Worm (Caenorhabditis elegans) whole organism, late embryonic: ENCODE results near the gene F49C5.9.

Experiments
- C08G9.2 ChIP-seq: sonication (generic microtip); optimal IDR thresholded peaks from 2 replicates; lab custom pipeline; 2016; ENCODE audit warnings: mild to moderate bottlenecking, missing genetic modification characterization, moderate library complexity, missing compliant biosample characterization
- K02D7.2 ChIP-seq: sonication (generic microtip); optimal IDR thresholded peaks from 2 replicates; lab custom pipeline; 2017; ENCODE audit warnings: mild to moderate bottlenecking, missing genetic modification characterization, missing compliant biosample characterization
- T23F11.4 ChIP-seq: fragments of 200-800 bp; sonication (Bioruptor generic); optimal IDR thresholded peaks from 2 replicates; lab custom pipeline; 2018; ENCODE audit warnings: mild to moderate bottlenecking, missing genetic modification characterization, missing compliant biosample characterization
- Y22D7AL.16 ChIP-seq: sonication (generic microtip); optimal IDR thresholded peaks from 2 replicates; lab custom pipeline; 2016; ENCODE audit warnings: missing genetic modification characterization, missing compliant biosample characterization
- ahr-1 ChIP-seq: sonication (generic microtip); optimal IDR thresholded peaks from 2 replicates; lab custom pipeline; 2016; ENCODE audit warnings: missing genetic modification characterization, missing compliant biosample characterization
- ama-1 ChIP-seq: fragments of 150-350 bp; optimal IDR thresholded peaks from 2 replicates; lab custom pipeline; 2014
- ceh-14 ChIP-seq: sonication (generic microtip); optimal IDR thresholded peaks from 2 replicates; lab custom pipeline; 2016; ENCODE audit warnings: missing genotype, missing genetic modification characterization, missing compliant biosample characterization
- ceh-18 ChIP-seq: sonication (generic microtip); optimal IDR thresholded peaks from 2 replicates; lab custom pipeline; 2016; ENCODE audit warnings: missing genetic modification characterization, missing compliant biosample characterization
- ceh-30 ChIP-seq: fragments of 150-350 bp; optimal IDR thresholded peaks from 2 replicates; lab custom pipeline; 2014; ENCODE audit warnings: missing biosample characterization, missing genetic modification characterization
- ceh-31 ChIP-seq: sonication (generic microtip); optimal IDR thresholded peaks from 2 replicates; lab custom pipeline; 2016; ENCODE audit warnings: missing genetic modification characterization, missing compliant biosample characterization
- ceh-34 ChIP-seq: sonication (generic microtip); optimal IDR thresholded peaks from 2 replicates; lab custom pipeline; 2016; ENCODE audit warnings: mild to moderate bottlenecking, missing genetic modification characterization, missing compliant biosample characterization
- ceh-48 ChIP-seq: sonication (generic microtip); optimal IDR thresholded peaks from 2 replicates; lab custom pipeline; 2016; ENCODE audit warnings: missing genetic modification characterization, inconsistent platforms, missing compliant biosample characterization
- ceh-6 ChIP-seq: fragments of 200-800 bp; sonication (Bioruptor generic); optimal IDR thresholded peaks from 2 replicates; lab custom pipeline; 2018; ENCODE audit warnings: mild to moderate bottlenecking, missing genetic modification characterization, missing compliant biosample characterization
- ceh-9 ChIP-seq: sonication (generic microtip); optimal IDR thresholded peaks from 2 replicates; lab custom pipeline; 2016; ENCODE audit warnings: mild to moderate bottlenecking, missing genetic modification characterization, inconsistent platforms, missing compliant biosample characterization
- elt-2 ChIP-seq: sonication (generic microtip); optimal IDR thresholded peaks from 2 replicates; lab custom pipeline; 2016; ENCODE audit warnings: missing genetic modification reagents, missing genetic modification characterization, missing compliant biosample characterization
- elt-4 ChIP-seq: sonication (generic microtip); optimal IDR thresholded peaks from 2 replicates; lab custom pipeline; 2016; ENCODE audit warnings: missing genetic modification characterization, missing compliant biosample characterization
- ets-4 ChIP-seq: sonication (generic microtip); optimal IDR thresholded peaks from 2 replicates; lab custom pipeline; 2016; ENCODE audit warnings: missing genetic modification characterization, missing compliant biosample characterization
- fkh-10 ChIP-seq: fragments of 150-350 bp; optimal IDR thresholded peaks from 2 replicates; lab custom pipeline; 2014; ENCODE audit warnings: missing biosample characterization, missing genetic modification reagents, missing genetic modification characterization
- fkh-6 ChIP-seq: sonication (generic microtip); optimal IDR thresholded peaks from 2 replicates; lab custom pipeline; 2016; ENCODE audit warnings: missing genetic modification characterization, missing compliant biosample characterization
- hlh-15 ChIP-seq: sonication (generic microtip); optimal IDR thresholded peaks from 2 replicates; lab custom pipeline; 2016; ENCODE audit warnings: missing genetic modification characterization, missing compliant biosample characterization
- hlh-30 ChIP-seq: sonication (generic microtip); optimal IDR thresholded peaks from 2 replicates; lab custom pipeline; 2017; ENCODE audit warnings: antibody characterized with exemption, missing genetic modification characterization, missing compliant biosample characterization; ENCODE audit not compliant: insufficient read depth
- lim-6 ChIP-seq: sonication (generic microtip); optimal IDR thresholded peaks from 2 replicates; lab custom pipeline; 2016; ENCODE audit warnings: missing genetic modification characterization, missing compliant biosample characterization
- madf-2 ChIP-seq: sonication (generic microtip); optimal IDR thresholded peaks from 2 replicates; lab custom pipeline; 2017; ENCODE audit warnings: missing genetic modification characterization, missing compliant biosample characterization
- mec-3 ChIP-seq: sonication (generic microtip); optimal IDR thresholded peaks from 2 replicates; lab custom pipeline; 2016; ENCODE audit warnings: borderline replicate concordance, missing genetic modification characterization, missing compliant biosample characterization
- nfya-1 ChIP-seq: sonication (generic microtip); optimal IDR thresholded peaks from 2 replicates; lab custom pipeline; 2017; ENCODE audit warnings: missing genetic modification characterization, mild to moderate bottlenecking, missing compliant biosample characterization, antibody characterized with exemption, moderate library complexity
- nhr-11 ChIP-seq: fragments of 150-350 bp; optimal IDR thresholded peaks from 2 replicates; lab custom pipeline; 2014; ENCODE audit warnings: missing biosample characterization, missing genetic modification characterization
- nhr-232 ChIP-seq: sonication (generic microtip); optimal IDR thresholded peaks from 2 replicates; lab custom pipeline; 2016; ENCODE audit warnings: missing genetic modification characterization, missing compliant biosample characterization
- npax-4 ChIP-seq: sonication (generic microtip); optimal IDR thresholded peaks from 2 replicates; lab custom pipeline; 2016; ENCODE audit warnings: missing genetic modification characterization, missing compliant biosample characterization
- odd-2 ChIP-seq: sonication (generic microtip); optimal IDR thresholded peaks from 2 replicates; lab custom pipeline; 2017; ENCODE audit warnings: antibody characterized with exemption, mild to moderate bottlenecking, missing genetic modification characterization, missing compliant biosample characterization
- pag-3 ChIP-seq: sonication (generic microtip); optimal IDR thresholded peaks from 2 replicates; lab custom pipeline; 2016; ENCODE audit warnings: missing compliant biosample characterization, missing genetic modification characterization, borderline replicate concordance
- pat-9 ChIP-seq: fragments of 200-800 bp; sonication (Bioruptor generic); optimal IDR thresholded peaks from 2 replicates; lab custom pipeline; 2018; ENCODE audit warnings: mild to moderate bottlenecking, missing genetic modification characterization, moderate library complexity, missing compliant biosample characterization
- pha-2 ChIP-seq: sonication (generic microtip); optimal IDR thresholded peaks from 2 replicates; lab custom pipeline; 2017; ENCODE audit warnings: mild to moderate bottlenecking, missing genetic modification characterization, missing compliant biosample characterization
- pha-4 ChIP-seq: fragments of 150-350 bp; optimal IDR thresholded peaks from 2 replicates; lab custom pipeline; 2018; ENCODE audit warnings: missing biosample characterization, missing genetic modification reagents, missing genetic modification characterization
- ref-2 ChIP-seq: sonication (generic microtip); optimal IDR thresholded peaks from 2 replicates; lab custom pipeline; 2016; ENCODE audit warnings: missing genetic modification characterization, missing compliant biosample characterization
- rnt-1 ChIP-seq: sonication (generic microtip); optimal IDR thresholded peaks from 2 replicates; lab custom pipeline; 2016; ENCODE audit warnings: missing genetic modification characterization, missing compliant biosample characterization
- sdc-2 ChIP-seq: sonication (generic microtip); optimal IDR thresholded peaks from 2 replicates; lab custom pipeline; 2016; ENCODE audit warnings: missing genotype, missing genetic modification characterization, missing compliant biosample characterization
- sox-4 ChIP-seq: sonication (generic microtip); optimal IDR thresholded peaks from 2 replicates; lab custom pipeline; 2017; ENCODE audit warnings: mild to moderate bottlenecking, missing genetic modification characterization, inconsistent platforms, missing compliant biosample characterization
- syd-9 ChIP-seq: sonication (generic microtip); optimal IDR thresholded peaks from 2 replicates; lab custom pipeline; 2016; ENCODE audit warnings: mild to moderate bottlenecking, missing genetic modification characterization, moderate library complexity, missing compliant biosample characterization
- tbx-2 ChIP-seq: sonication (generic microtip); optimal IDR thresholded peaks from 2 replicates; lab custom pipeline; 2016; ENCODE audit warnings: missing genetic modification characterization, missing compliant biosample characterization
- tbx-7 ChIP-seq: sonication (generic microtip); optimal IDR thresholded peaks from 2 replicates; lab custom pipeline; 2016; ENCODE audit warnings: missing genotype, missing genetic modification characterization, missing compliant biosample characterization
- ttx-3 ChIP-seq: sonication (generic microtip); optimal IDR thresholded peaks from 2 replicates; lab custom pipeline; 2016; ENCODE audit warnings: missing genetic modification reagents, missing genetic modification characterization, missing compliant biosample characterization
- unc-3 ChIP-seq, 2 experiments: fragments of 200-800 bp in 1 of 2; sonication (Bioruptor generic) in 1 of 2; sonication (generic microtip) in 1 of 2; conservative IDR thresholded peaks in 1 of 2; optimal IDR thresholded peaks in 1 of 2; 2 replicates each; pipeline versions ENCODE4 v1.3.6 to Lab custom; 2016 to 2022; ENCODE audit warnings: missing compliant biosample characterization in 2 of 2, missing genetic modification characterization in 2 of 2, missing genetic modification reagents in 1 of 2
- unc-42 ChIP-seq: sonication (generic microtip); optimal IDR thresholded peaks from 2 replicates; lab custom pipeline; 2016; ENCODE audit warnings: missing genotype, missing genetic modification characterization, missing compliant biosample characterization
- unc-55 ChIP-seq: sonication (generic microtip); optimal IDR thresholded peaks from 2 replicates; lab custom pipeline; 2017; ENCODE audit warnings: missing biosample characterization, missing genetic modification reagents, missing genetic modification characterization
- ztf-16 ChIP-seq: sonication (generic microtip); optimal IDR thresholded peaks from 2 replicates; lab custom pipeline; 2017; ENCODE audit warnings: missing genetic modification characterization, missing compliant biosample characterization

F49C5.9 gene

DNA sequence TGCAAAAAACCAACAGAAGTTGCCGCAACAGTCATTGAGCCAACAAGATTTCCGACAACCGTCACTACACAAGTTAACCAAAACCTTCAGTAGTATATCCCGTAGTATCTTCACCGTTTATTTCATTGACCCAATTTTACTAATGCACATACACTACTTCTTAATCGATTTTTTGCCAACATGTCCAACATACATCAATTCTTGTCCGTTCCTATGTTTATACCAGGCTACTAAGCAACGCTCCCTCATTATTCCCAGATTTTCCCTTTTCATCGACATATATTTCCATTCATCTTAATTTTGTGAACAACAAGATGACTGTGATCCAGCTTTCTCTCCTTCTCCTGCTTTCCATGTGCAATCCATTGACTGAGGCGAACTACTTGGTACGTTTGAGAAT, 21.4 kb upstream of the F49C5.9 start, which contains the start of gene F49C5.7:
TSS of gene F49C5.7 (plus strand) at position 301 of the 400 bp plus-strand sequence.
- TF ChIP-seq ceh-34 (tag; lab: Kevin White, UChicago), result no peak
- TF ChIP-seq unc-42 (tag; lab: Kevin White, UChicago), result no peak
- no peak for TF ChIP-seq ceh-18 (tag; lab: Kevin White, UChicago)
- TF ChIP-seq nhr-11, result no peak
- no peak for TF ChIP-seq elt-4 (tag; lab: Kevin White, UChicago)
- TF ChIP-seq lim-6 (tag; lab: Kevin White, UChicago), result no peak

DNA sequence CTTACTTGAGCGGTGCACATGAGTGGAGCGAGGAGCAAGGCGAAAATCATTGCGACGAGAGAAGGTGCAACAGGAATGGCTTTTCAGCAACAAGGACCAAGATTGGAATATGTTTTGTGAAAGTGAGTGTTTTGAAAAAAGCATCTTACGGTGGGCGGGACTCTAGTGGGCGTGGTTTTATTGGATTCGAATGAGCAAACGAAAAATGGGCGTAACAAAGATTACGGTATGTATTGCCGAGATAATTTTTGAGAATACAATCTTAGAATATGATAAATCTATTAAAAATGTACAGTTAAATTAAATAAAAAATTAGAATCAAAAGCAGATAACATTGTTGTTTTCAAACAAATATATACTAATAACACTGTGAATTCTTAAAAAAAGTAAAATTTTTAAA, 15.8 kb upstream of the F49C5.9 start, which contains the start of gene F49C5.12:
TSS of gene F49C5.12 (minus strand) at position 101 of the 400 bp plus-strand sequence.
- TF ChIP-seq ama-1 (lab: Kevin White, UChicago) (no peak), nhr-11 (no peak), mec-3 (tag; lab: Kevin White, UChicago) (no peak), hlh-15 (tag; lab: Kevin White, UChicago) (no peak), syd-9 (tag; lab: Kevin White, UChicago) (no peak), ttx-3 (tag; lab: Kevin White, UChicago) (no peak), tbx-2 (no peak), pha-2 (tag; lab: Kevin White, UChicago) (no peak), unc-55 (no peak), lim-6 (tag; lab: Kevin White, UChicago) (no peak), nfya-1 (tag; lab: Kevin White, UChicago) (no peak), ref-2 (tag; lab: Kevin White, UChicago) (no peak), sox-4 (no peak), ceh-30 (tag; lab: Kevin White, UChicago) (no peak), madf-2 (no peak), rnt-1 (tag; lab: Kevin White, UChicago) (no peak)

DNA sequence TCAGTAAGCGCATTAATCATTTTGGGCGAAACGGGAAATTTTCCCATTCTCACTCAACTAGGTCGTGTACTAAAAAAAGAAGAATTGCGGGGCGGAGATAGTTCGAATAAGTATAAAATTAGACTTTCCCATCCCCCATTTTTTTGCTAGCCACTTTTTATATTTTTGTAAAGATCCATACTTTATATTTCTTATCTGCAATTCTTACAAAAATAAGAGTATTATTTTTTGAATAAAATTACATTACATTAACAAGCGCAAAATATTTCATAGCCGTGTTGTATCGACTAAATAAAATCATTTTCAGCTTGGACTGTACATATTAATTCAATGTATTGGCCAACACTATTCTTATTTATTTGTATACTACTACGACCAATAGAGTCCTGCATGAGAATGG, 11.1 kb upstream of the F49C5.9 start, which contains the start of gene F49C5.11:
TSS of gene F49C5.11 (plus strand) at position 301 of the 400 bp plus-strand sequence.
- no peak for TF ChIP-seq unc-3 (GFP tag; conservative IDR thresholded peaks at IDR 0.05; lab: Robert Waterston, UW)
- no peak for TF ChIP-seq unc-3 (tag; optimal IDR thresholded peaks at IDR 0.05; lab: Kevin White, UChicago)
- no peak for TF ChIP-seq nhr-11
- TF ChIP-seq ceh-48, result no peak
- no peak for TF ChIP-seq ceh-6 (GFP tag; lab: Kevin White, UChicago)
- no peak for TF ChIP-seq tbx-2
- no peak for TF ChIP-seq nhr-232
- TF ChIP-seq elt-2 (tag; lab: Kevin White, UChicago), result no peak
- no peak for TF ChIP-seq pha-4 (tag; lab: Kevin White, UChicago)
- no peak for TF ChIP-seq lim-6 (tag; lab: Kevin White, UChicago)
- no peak for TF ChIP-seq ceh-9 (tag; lab: Kevin White, UChicago)
- no peak for TF ChIP-seq ahr-1 (tag; lab: Kevin White, UChicago)
- TF ChIP-seq ets-4 (tag; lab: Kevin White, UChicago), result no peak
- no peak for TF ChIP-seq ttx-3 (tag; lab: Kevin White, UChicago)
- TF ChIP-seq syd-9 (tag; lab: Kevin White, UChicago), result no peak
- TF ChIP-seq fkh-6 (tag; lab: Kevin White, UChicago), result no peak

DNA sequence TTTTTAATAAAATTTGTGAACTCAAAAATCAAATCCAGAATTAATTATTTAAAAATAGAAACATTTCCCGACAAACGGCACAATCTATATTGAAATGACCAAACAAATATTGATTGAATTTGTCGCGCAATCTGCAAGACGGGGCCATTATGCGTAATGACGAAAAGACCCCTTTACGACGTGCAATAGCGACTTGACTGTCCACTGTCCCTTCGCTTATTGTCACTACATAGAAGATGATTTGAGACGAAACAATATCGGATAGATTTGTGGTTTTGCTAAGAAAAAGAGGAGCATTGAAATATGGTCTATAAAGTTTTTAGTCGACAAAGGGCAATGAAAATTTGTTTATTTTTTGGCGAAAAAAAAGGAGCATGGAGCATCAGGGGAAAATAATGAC, 6.5 kb upstream of the F49C5.9 start:
- peak; percentile 97 for TF ChIP-seq sdc-2
- no peak for TF ChIP-seq unc-42 (tag; lab: Kevin White, UChicago)
- TF ChIP-seq nfya-1 (tag; lab: Kevin White, UChicago), result no peak
- no peak for TF ChIP-seq K02D7.2 (tag; lab: Kevin White, UChicago)
- TF ChIP-seq npax-4, result no peak
- TF ChIP-seq T23F11.4 (GFP tag; lab: Kevin White, UChicago), result no peak
- no peak for TF ChIP-seq pag-3 (tag; lab: Kevin White, UChicago)

DNA sequence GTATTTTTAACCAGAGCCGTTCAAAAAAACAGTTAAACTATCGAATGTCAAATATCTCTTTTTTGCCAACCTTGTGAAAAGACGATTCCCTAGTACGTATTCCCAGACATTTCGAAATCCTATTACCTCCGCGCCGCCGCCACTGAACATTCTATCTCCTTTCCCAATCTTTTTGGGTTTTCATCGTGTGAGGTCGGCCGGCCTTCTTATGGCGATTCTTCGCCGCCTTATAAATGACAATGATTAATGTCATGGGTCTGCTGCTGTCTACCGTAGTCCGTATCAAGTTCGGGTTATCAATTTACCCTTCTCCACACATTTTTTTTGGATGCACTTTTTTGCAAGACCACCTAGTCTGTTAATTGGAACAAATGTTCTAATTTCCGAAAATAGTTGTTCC, 5.2 kb upstream of the F49C5.9 start:
- no peak for TF ChIP-seq odd-2 (tag; lab: Kevin White, UChicago)
- TF ChIP-seq Y22D7AL.16 (tag; lab: Kevin White, UChicago), result no peak
- TF ChIP-seq tbx-7 (tag; lab: Kevin White, UChicago), result no peak
- no peak for TF ChIP-seq unc-42 (tag; lab: Kevin White, UChicago)
- no peak for TF ChIP-seq fkh-6 (tag; lab: Kevin White, UChicago)
- no peak for TF ChIP-seq pat-9 (tag; lab: Kevin White, UChicago)
- TF ChIP-seq mec-3 (tag; lab: Kevin White, UChicago), result no peak
- no peak for TF ChIP-seq ztf-16 (tag; lab: Kevin White, UChicago)
- no peak for TF ChIP-seq fkh-10 (GFP tag; lab: Kevin White, UChicago)
- TF ChIP-seq ceh-14 (tag; lab: Kevin White, UChicago), result no peak
- no peak for TF ChIP-seq ceh-30 (tag; lab: Kevin White, UChicago)
- no peak for TF ChIP-seq hlh-30
- no peak for TF ChIP-seq K02D7.2 (tag; lab: Kevin White, UChicago)
- TF ChIP-seq C08G9.2 (tag; lab: Kevin White, UChicago), result no peak
- TF ChIP-seq npax-4, result no peak
- TF ChIP-seq ceh-31 (tag; lab: Kevin White, UChicago), result no peak
- TF ChIP-seq sdc-2, result no peak
